Worm (Caenorhabditis elegans): ENCODE results near the gene T19A5.3.

T19A5.3 gene

DNA sequence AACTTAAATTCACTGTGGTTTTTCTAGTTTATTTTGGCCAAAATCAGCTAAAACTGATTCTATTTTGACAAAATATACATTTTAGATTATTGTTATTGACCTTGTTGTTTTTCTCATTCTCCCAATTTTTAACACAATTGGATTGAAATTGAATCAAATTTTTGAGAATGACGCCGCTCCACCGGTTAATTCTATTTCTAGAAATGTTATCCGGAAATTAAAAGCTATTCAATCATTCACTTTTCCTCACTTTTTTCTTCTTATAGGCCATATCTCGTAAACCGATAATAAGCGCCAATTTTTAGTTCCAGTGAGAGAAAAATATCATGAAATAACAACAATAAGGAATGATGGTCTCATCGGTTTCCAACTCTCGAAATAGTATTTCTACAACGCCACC is 41.2 kb downstream of the T19A5.3 start, which contains the start of gene frpr-12:
Gene frpr-12, plus strand, starts transcription at position 301 of the 400 bp plus-strand sequence.
- no peak for TF ChIP-seq ets-4 (tag; optimal IDR thresholded peaks at IDR 0.05)
- no peak for TF ChIP-seq nhr-11 (tag; optimal IDR thresholded peaks at IDR 0.05)
- TF ChIP-seq hlh-6 (tag; optimal IDR thresholded peaks at IDR 0.05), result no peak
- no peak for TF ChIP-seq elt-4 (tag; optimal IDR thresholded peaks at IDR 0.05)
- TF ChIP-seq elt-2 (tag; optimal IDR thresholded peaks at IDR 0.05), result no peak
- no peak for TF ChIP-seq ceh-22 (tag; optimal IDR thresholded peaks at IDR 0.05)
- TF ChIP-seq pax-1 (tag; optimal IDR thresholded peaks at IDR 0.05), result no peak
- TF ChIP-seq pat-9 (tag; optimal IDR thresholded peaks at IDR 0.05), result no peak
- no peak for TF ChIP-seq nhr-232 (tag; optimal IDR thresholded peaks at IDR 0.05)
- no peak for TF ChIP-seq unc-3 (GFP tag; conservative IDR thresholded peaks at IDR 0.05)
- no peak for TF ChIP-seq unc-3 (tag; optimal IDR thresholded peaks at IDR 0.05)
- no peak for TF ChIP-seq unc-55 (GFP tag; optimal IDR thresholded peaks at IDR 0.05)
- TF ChIP-seq dmd-4 (tag; optimal IDR thresholded peaks at IDR 0.05; ENCODE audit: borderline replicate concordance), result no peak
- TF ChIP-seq unc-42 (tag; optimal IDR thresholded peaks at IDR 0.05), result no peak
- TF ChIP-seq pag-3 (tag; optimal IDR thresholded peaks at IDR 0.05; ENCODE audit: borderline replicate concordance), result no peak
- TF ChIP-seq ceh-24 (tag; optimal IDR thresholded peaks at IDR 0.05), result no peak
- no peak for TF ChIP-seq gmeb-2 (tag; optimal IDR thresholded peaks at IDR 0.05)
- no peak for TF ChIP-seq unc-86 (tag; optimal IDR thresholded peaks at IDR 0.05)
- TF ChIP-seq syd-9 (tag; optimal IDR thresholded peaks at IDR 0.05), result no peak
- TF ChIP-seq ceh-19 (GFP tag; optimal IDR thresholded peaks at IDR 0.05), result no peak
- no peak for TF ChIP-seq ama-1 (optimal IDR thresholded peaks at IDR 0.05)

DNA sequence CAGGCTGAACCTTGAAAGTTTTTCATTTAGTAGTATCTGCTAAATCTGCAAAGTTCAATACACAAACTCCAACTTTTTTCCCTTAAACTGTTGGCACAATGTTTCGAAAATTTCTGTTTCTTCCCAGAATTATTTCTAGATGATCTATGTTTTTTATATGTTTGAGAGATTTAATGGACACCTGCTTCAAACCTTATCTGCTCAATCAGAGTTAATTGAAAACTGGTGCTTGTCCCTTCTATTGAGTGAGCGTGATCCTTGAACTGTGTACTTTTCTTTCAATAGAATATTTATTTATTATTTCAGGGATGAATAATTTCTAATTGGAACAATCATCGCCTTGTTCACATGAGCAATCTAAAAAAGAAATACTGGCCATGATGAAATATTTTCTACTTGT is 45.1 kb downstream of the T19A5.3 start, which contains the start of gene frpr-13:
Gene frpr-13, plus strand, starts transcription at position 301 of the 400 bp plus-strand sequence.
- TF ChIP-seq ceh-31 (tag; optimal IDR thresholded peaks at IDR 0.05) (no peak), ceh-24 (tag; optimal IDR thresholded peaks at IDR 0.05) (no peak), mec-3 (tag; optimal IDR thresholded peaks at IDR 0.05; ENCODE audit: borderline replicate concordance) (no peak), C08G9.2 (tag; optimal IDR thresholded peaks at IDR 0.05) (no peak), rnt-1 (tag; optimal IDR thresholded peaks at IDR 0.05) (no peak), ceh-9 (tag; optimal IDR thresholded peaks at IDR 0.05) (no peak), npax-4 (tag; optimal IDR thresholded peaks at IDR 0.05) (no peak), ttx-3 (tag; optimal IDR thresholded peaks at IDR 0.05) (no peak), dmd-4 (tag; optimal IDR thresholded peaks at IDR 0.05; ENCODE audit: borderline replicate concordance) (no peak), T23F11.4 (GFP tag; optimal IDR thresholded peaks at IDR 0.05) (no peak), unc-42 (tag; optimal IDR thresholded peaks at IDR 0.05) (no peak), C38D4.7 (GFP tag; optimal IDR thresholded peaks at IDR 0.05) (no peak), lin-11 (tag; optimal IDR thresholded peaks at IDR 0.05) (no peak), ets-4 (tag; optimal IDR thresholded peaks at IDR 0.05) (no peak), pros-1 (tag; optimal IDR thresholded peaks at IDR 0.05) (no peak), ceh-45 (GFP tag; IDR thresholded peaks at IDR 0.05) (no peak), elt-2 (tag; optimal IDR thresholded peaks at IDR 0.05) (no peak), pag-3 (tag; optimal IDR thresholded peaks at IDR 0.05; ENCODE audit: borderline replicate concordance) (no peak)

DNA sequence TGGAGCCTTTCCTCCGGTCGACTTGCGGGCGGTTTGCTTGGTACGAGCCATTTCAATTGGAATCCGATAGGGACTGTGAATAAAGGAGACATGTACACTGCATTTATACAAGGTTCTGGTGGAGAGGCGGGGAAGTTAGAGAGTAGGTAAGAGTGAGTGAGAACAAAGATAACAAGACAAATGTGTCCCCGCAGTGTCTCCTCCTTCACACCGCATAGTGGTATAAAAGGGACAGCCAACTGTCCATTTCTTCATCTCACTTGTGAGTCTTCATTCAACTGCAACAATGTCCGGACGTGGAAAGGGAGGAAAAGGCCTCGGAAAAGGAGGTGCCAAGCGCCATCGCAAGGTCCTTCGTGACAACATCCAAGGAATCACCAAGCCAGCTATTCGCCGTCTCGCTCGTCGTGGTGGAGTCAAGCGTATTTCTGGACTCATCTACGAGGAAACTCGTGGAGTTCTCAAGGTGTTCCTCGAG is 45.9 kb downstream of the T19A5.3 start, which contains the start of the genes his-17 and his-18:
Gene his-17, minus strand, starts transcription at position 51 of the 478 bp plus-strand sequence.
Gene his-18, plus strand, starts transcription at position 287 of the 478 bp plus-strand sequence.
- peak; percentile 49; the same call in 1 of the 2 replicates for TF ChIP-seq ceh-45 (GFP tag; IDR thresholded peaks at IDR 0.05)
